Worm (Caenorhabditis elegans) whole organism, L1 larva: ENCODE results near the gene rsd-3.
A peak's percentile ranks its signal among the peaks of the same experiment; 100 is the strongest.

ENCODE experiments used
- F16B12.6 ChIP-seq: fragments of 150-350 bp; optimal IDR thresholded peaks from 2 replicates; lab custom pipeline; 2014; ENCODE audit warnings: missing biosample characterization, missing genetic modification characterization
- Y116A8C.19 ChIP-seq: sonication (generic microtip); optimal IDR thresholded peaks from 2 replicates; lab custom pipeline; 2016; ENCODE audit warnings: missing compliant biosample characterization, missing genetic modification characterization, borderline replicate concordance
- blmp-1 ChIP-seq: fragments of 150-350 bp; optimal IDR thresholded peaks from 2 replicates; lab custom pipeline; 2014; ENCODE audit warnings: missing biosample characterization, missing genetic modification characterization
- ceh-90 ChIP-seq: sonication (generic microtip); optimal IDR thresholded peaks from 2 replicates; lab custom pipeline; 2016; ENCODE audit warnings: missing genetic modification characterization, missing compliant biosample characterization
- dsc-1 ChIP-seq: sonication (generic microtip); optimal IDR thresholded peaks from 2 replicates; lab custom pipeline; 2016; ENCODE audit warnings: mild to moderate bottlenecking, missing genetic modification characterization, missing compliant biosample characterization
- efl-1 ChIP-seq, 4 experiments: fragments of 150-350 bp; optimal IDR thresholded peaks in 3 of 4; peaks in 1 of 4; 1 replicate in 1 of 4; 2 replicates in 3 of 4; lab custom pipeline; 2014; ENCODE audit warnings: missing biosample characterization in 2 of 4, missing genetic modification characterization in 2 of 4, missing genetic modification reagents in 2 of 4
- efl-3 ChIP-seq: fragments of 200-800 bp; sonication (Bioruptor generic); optimal IDR thresholded peaks from 2 replicates; lab custom pipeline; 2018; ENCODE audit warnings: mild to moderate bottlenecking, missing genetic modification characterization, missing compliant biosample characterization
- elt-2 ChIP-seq: sonication (generic microtip); optimal IDR thresholded peaks from 2 replicates; lab custom pipeline; 2016; ENCODE audit warnings: missing genetic modification characterization, mild to moderate bottlenecking, inconsistent platforms, missing compliant biosample characterization, missing genetic modification reagents
- elt-3 ChIP-seq, 6 experiments: fragments of 150-350 bp in 1 of 6; sonication (generic microtip); optimal IDR thresholded peaks; 2 replicates each; lab custom pipeline; 2017 to 2018; ENCODE audit warnings: missing biosample characterization in 6 of 6, missing genetic modification characterization in 6 of 6, inconsistent platforms in 1 of 6
- fkh-4 ChIP-seq: sonication (generic microtip); optimal IDR thresholded peaks from 2 replicates; lab custom pipeline; 2016; ENCODE audit warnings: missing compliant biosample characterization, missing genetic modification characterization, borderline replicate concordance
- fkh-8 ChIP-seq: sonication (generic microtip); optimal IDR thresholded peaks from 2 replicates; lab custom pipeline; 2016; ENCODE audit warnings: mild to moderate bottlenecking, missing genetic modification characterization, missing compliant biosample characterization
- hpl-2 ChIP-seq: fragments of 150-350 bp; optimal IDR thresholded peaks from 2 replicates; lab custom pipeline; 2014; ENCODE audit warnings: missing biosample characterization, missing genetic modification reagents, missing genetic modification characterization
- lin-14 ChIP-seq: fragments of 200-800 bp; sonication (Bioruptor generic); optimal IDR thresholded peaks from 2 replicates; lab custom pipeline; 2018; ENCODE audit warnings: mild to moderate bottlenecking, missing genetic modification characterization, moderate library complexity, missing compliant biosample characterization
- lin-35 ChIP-seq, 2 experiments: fragments of 150-350 bp; optimal IDR thresholded peaks; 2 replicates each; lab custom pipeline; 2014; ENCODE audit warnings: missing biosample characterization in 2 of 2, missing genetic modification characterization in 2 of 2, missing genetic modification reagents in 2 of 2
- lir-3 ChIP-seq: sonication (generic microtip); optimal IDR thresholded peaks from 2 replicates; lab custom pipeline; 2016; ENCODE audit warnings: mild to moderate bottlenecking, missing genetic modification characterization, moderate library complexity, missing compliant biosample characterization; ENCODE audit not compliant: poor library complexity
- mab-9 ChIP-seq: fragments of 200-800 bp; sonication (Bioruptor generic); IDR thresholded peaks from 2 replicates; pipeline ENCODE4 v1.3.6; 2022; ENCODE audit warnings: missing genetic modification reagents, missing genetic modification characterization, missing compliant biosample characterization
- mep-1 ChIP-seq: fragments of 150-350 bp; optimal IDR thresholded peaks from 2 replicates; lab custom pipeline; 2014; ENCODE audit warnings: missing biosample characterization, missing genetic modification characterization
- nhr-237 ChIP-seq: fragments of 150-350 bp; optimal IDR thresholded peaks from 2 replicates; lab custom pipeline; 2014; ENCODE audit warnings: missing biosample characterization, missing genetic modification characterization
- nhr-28 ChIP-seq: fragments of 150-350 bp; optimal IDR thresholded peaks from 2 replicates; lab custom pipeline; 2014; ENCODE audit warnings: missing biosample characterization, missing genetic modification characterization
- nhr-47 ChIP-seq: sonication (generic microtip); optimal IDR thresholded peaks from 2 replicates; lab custom pipeline; 2016; ENCODE audit warnings: mild to moderate bottlenecking, missing genetic modification characterization, moderate library complexity, missing compliant biosample characterization
- nhr-77 ChIP-seq: fragments of 150-350 bp; optimal IDR thresholded peaks from 2 replicates; lab custom pipeline; 2014; ENCODE audit warnings: missing biosample characterization, missing genetic modification characterization
- pag-3 ChIP-seq: sonication (generic microtip); optimal IDR thresholded peaks from 2 replicates; lab custom pipeline; 2017; ENCODE audit warnings: missing genetic modification characterization, mild to moderate bottlenecking, missing compliant biosample characterization, antibody characterized with exemption, borderline replicate concordance; ENCODE audit not compliant: insufficient read depth
- snpc-4 ChIP-seq: fragments of 150-350 bp; optimal IDR thresholded peaks from 2 replicates; lab custom pipeline; 2014; ENCODE audit warnings: missing biosample characterization, missing genetic modification characterization
- sox-4 ChIP-seq: sonication (generic microtip); optimal IDR thresholded peaks from 2 replicates; lab custom pipeline; 2016; ENCODE audit warnings: missing genetic modification characterization, missing compliant biosample characterization
- tlp-1 ChIP-seq: fragments of 150-350 bp; optimal IDR thresholded peaks from 2 replicates; lab custom pipeline; 2014; ENCODE audit warnings: missing biosample characterization, missing genetic modification characterization
- unc-30 ChIP-seq: sonication (generic microtip); optimal IDR thresholded peaks from 2 replicates; lab custom pipeline; 2017; ENCODE audit warnings: missing biosample characterization, missing genetic modification characterization
- unc-62 ChIP-seq: fragments of 150-350 bp; optimal IDR thresholded peaks from 2 replicates; lab custom pipeline; 2014; ENCODE audit warnings: missing biosample characterization, missing genetic modification reagents, missing genetic modification characterization
- vab-15 ChIP-seq: sonication (generic microtip); optimal IDR thresholded peaks from 2 replicates; lab custom pipeline; 2017; ENCODE audit warnings: missing genotype, mild to moderate bottlenecking, missing genetic modification characterization, missing compliant biosample characterization
- xbp-1 ChIP-seq: sonication (generic microtip); optimal IDR thresholded peaks from 2 replicates; lab custom pipeline; 2016; ENCODE audit warnings: missing genetic modification characterization, missing compliant biosample characterization
- zip-4 ChIP-seq: fragments of 200-800 bp; sonication (Bioruptor generic); optimal IDR thresholded peaks from 2 replicates; lab custom pipeline; 2018; ENCODE audit warnings: mild to moderate bottlenecking, missing genetic modification characterization, moderate library complexity, missing compliant biosample characterization
- ztf-4 ChIP-seq: fragments of 150-350 bp; optimal IDR thresholded peaks from 2 replicates; lab custom pipeline; 2014; ENCODE audit warnings: missing biosample characterization, missing genetic modification characterization

rsd-3 gene

ce11 chrX:11791364-11792221 lies 6.7 kb upstream of the rsd-3 start (continued):
- TF ChIP-seq nhr-77 (no peak), ztf-4 (tag; lab: Kevin White, UChicago) (peak; percentile 1), efl-3 (GFP tag; lab: Kevin White, UChicago) (no peak), mep-1 (tag; lab: Kevin White, UChicago) (no peak), tlp-1 (tag; lab: Kevin White, UChicago) (no peak), F16B12.6 (no peak), fkh-8 (no peak), sox-4 (tag; lab: Kevin White, UChicago) (no peak), elt-2 (tag; lab: Kevin White, UChicago) (peak; percentile 91), lir-3 (tag; lab: Kevin White, UChicago) (no peak), xbp-1 (peak; percentile 12), dsc-1 (no peak)

DNA sequence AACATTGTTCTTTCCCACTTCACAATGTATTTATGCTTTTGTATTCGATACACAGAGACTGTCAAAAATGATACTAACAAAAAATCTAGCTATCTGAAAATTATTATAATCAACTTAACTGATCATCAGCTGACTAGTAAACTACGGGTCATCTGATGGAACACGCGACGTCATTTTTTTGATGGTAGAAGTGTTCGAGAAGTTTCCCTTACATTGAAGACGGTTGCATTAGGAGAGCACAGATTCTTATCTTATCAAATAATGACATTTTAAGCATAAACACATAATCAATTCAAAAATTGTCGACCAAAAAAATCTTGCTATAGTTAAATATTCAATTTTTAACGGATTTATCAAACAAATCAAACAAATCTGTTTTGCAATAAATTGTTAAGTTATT lies 5.6 kb upstream of the rsd-3 start:
- no peak for TF ChIP-seq Y116A8C.19 (tag; lab: Kevin White, UChicago)
- TF ChIP-seq elt-2 (tag; lab: Kevin White, UChicago), result peak; percentile 78
- peak in 1 of 2 experiments; percentile 41 for TF ChIP-seq lin-35 (GFP tag; optimal IDR thresholded peaks at IDR 0.05; lab: Kevin White, UChicago)
- TF ChIP-seq nhr-28 (tag; lab: Kevin White, UChicago), result no peak
- TF ChIP-seq unc-30 (tag; lab: Kevin White, UChicago), result no peak
- no peak for TF ChIP-seq nhr-47 (tag; lab: Kevin White, UChicago)

- no peak for TF ChIP-seq efl-1 (optimal IDR thresholded peaks at IDR 0.05; lab: Kevin White, UChicago)
- peak in 1 of 2 experiments; percentile 54 for TF ChIP-seq efl-1 (GFP tag; optimal IDR thresholded peaks at IDR 0.05 in 1 of 2; lab: Kevin White, UChicago)
- TF ChIP-seq snpc-4 (tag; lab: Kevin White, UChicago), result no peak
- no peak for TF ChIP-seq pag-3
- TF ChIP-seq sox-4 (tag; lab: Kevin White, UChicago), result no peak
- TF ChIP-seq elt-3 (tag; optimal IDR thresholded peaks at IDR 0.05; lab: Kevin White, UChicago), result no peak
- TF ChIP-seq, all 84 proteins: peak for 1
Observed at ce11 chrX:11804057-11804456, 5.8 kb downstream of the rsd-3 start, which contains the start of gene C34E11.4. TSS of gene C34E11.4 (plus strand) at chrX:11804210.

- TF ChIP-seq nhr-237 (tag; lab: Kevin White, UChicago) (no peak), vab-15 (tag; lab: Kevin White, UChicago) (no peak), mab-9 (no peak), zip-4 (no peak), dsc-1 (no peak), lin-14 (GFP tag; lab: Kevin White, UChicago) (no peak), ceh-90 (no peak), ztf-4 (tag; lab: Kevin White, UChicago) (no peak), blmp-1 (tag; lab: Kevin White, UChicago) (no peak), fkh-4 (tag; lab: Kevin White, UChicago) (no peak), unc-62 (GFP tag; lab: Kevin White, UChicago) (no peak), hpl-2 (no peak), nhr-47 (tag; lab: Kevin White, UChicago) (no peak), Y116A8C.19 (tag; lab: Kevin White, UChicago) (no peak), elt-2 (tag; lab: Kevin White, UChicago) (no peak)
- TF ChIP-seq, all 84 proteins: peak for 0
Observed at ce11 chrX:11806175-11806853, 8.0 kb downstream of the rsd-3 start.
